Fruit fly (Drosophila melanogaster): ENCODE results near the gene bowl.
A peak's percentile ranks its signal among the peaks of the same experiment; 100 is the strongest.

Gene bowl

dm6 chr2L:3813255-3813875, 41.9 kb downstream of the bowl start, which contains the start of gene CG3407 (continued):
- TF ChIP-seq MESR4 (GFP tag; optimal IDR thresholded peaks at IDR 0.05) (peak; percentile 76), Bdp1 (GFP tag; optimal IDR thresholded peaks at IDR 0.05) (peak; percentile 62), onecut (GFP tag; IDR thresholded peaks at IDR 0.05) (peak; percentile 54), CG4282 (GFP tag; optimal IDR thresholded peaks at IDR 0.05) (peak; percentile 23), bbx (GFP tag; IDR thresholded peaks at IDR 0.05; ENCODE audit: partially characterized antibody) (peak; percentile 76), ato (GFP tag; IDR thresholded peaks at IDR 0.05; ENCODE audit: partially characterized antibody) (peak; percentile 58), gfzf (GFP tag; optimal IDR thresholded peaks at IDR 0.05) (peak; percentile 29), br (optimal IDR thresholded peaks at IDR 0.05) (no peak), CG13296 (GFP tag; optimal IDR thresholded peaks at IDR 0.05) (no peak), pum (GFP tag; optimal IDR thresholded peaks at IDR 0.05) (peak; percentile 30), CG10543 (GFP tag; optimal IDR thresholded peaks at IDR 0.05) (peak; percentile 29), CG8281 (tag; optimal IDR thresholded peaks at IDR 0.05) (no peak), PHDP (tag; optimal IDR thresholded peaks at IDR 0.05) (no peak), Spps (tag; optimal IDR thresholded peaks at IDR 0.05) (no peak), chinmo (GFP tag; IDR thresholded peaks at IDR 0.05; ENCODE audit: partially characterized antibody) (peak; percentile 68; the same call in 1 of the 4 replicates), ash1 (GFP tag; optimal IDR thresholded peaks at IDR 0.05) (no peak), CG15601 (tag; optimal IDR thresholded peaks at IDR 0.05) (peak; percentile 66), Elba2 (GFP tag; optimal IDR thresholded peaks at IDR 0.05) (peak; percentile 1), CG3838 (GFP tag; optimal IDR thresholded peaks at IDR 0.05) (no peak), CG7271 (tag; optimal IDR thresholded peaks at IDR 0.05) (no peak), CG1024 (GFP tag; IDR thresholded peaks at IDR 0.05) (no peak), ftz-f1 (GFP tag; optimal IDR thresholded peaks at IDR 0.05) (peak; percentile 51), wor (GFP tag; IDR thresholded peaks at IDR 0.05) (no peak), CG31441 (GFP tag; IDR thresholded peaks at IDR 0.05) (no peak), Six4 (GFP tag; optimal IDR thresholded peaks at IDR 0.05) (no peak), pfk (GFP tag; optimal IDR thresholded peaks at IDR 0.05) (no peak), E2f1 (GFP tag; IDR thresholded peaks at IDR 0.05) (no peak), CG7963 (GFP tag; IDR thresholded peaks at IDR 0.05; ENCODE audit: partially characterized antibody) (peak; percentile 64), CG13287 (GFP tag; IDR thresholded peaks at IDR 0.05; ENCODE audit: partially characterized antibody) (peak; percentile 81), NC2β (GFP tag; optimal IDR thresholded peaks at IDR 0.05) (peak; percentile 63), Oaz (GFP tag; IDR thresholded peaks at IDR 0.05) (no peak), knrl (GFP tag; IDR thresholded peaks at IDR 0.05; ENCODE audit: partially characterized antibody) (peak; percentile 72), CG1233 (GFP tag; optimal IDR thresholded peaks at IDR 0.05) (no peak), ssp (GFP tag; IDR thresholded peaks at IDR 0.05) (peak; percentile 34), dmrt99B (tag; optimal IDR thresholded peaks at IDR 0.05) (no peak), p53 (GFP tag; optimal IDR thresholded peaks at IDR 0.05) (peak; percentile 7), CG15269 (tag; optimal IDR thresholded peaks at IDR 0.05) (no peak), TFAM (GFP tag; optimal IDR thresholded peaks at IDR 0.05) (no peak), CG15011 (GFP tag; optimal IDR thresholded peaks at IDR 0.05) (no peak), scrt (GFP tag; optimal IDR thresholded peaks at IDR 0.05) (no peak), gsb (GFP tag; IDR thresholded peaks at IDR 0.05) (no peak), sens-2 (GFP tag; IDR thresholded peaks at IDR 0.05) (no peak), Bgb (GFP tag; IDR thresholded peaks at IDR 0.05; ENCODE audit: partially characterized antibody) (peak; percentile 82), Mrtf (GFP tag; IDR thresholded peaks at IDR 0.05) (peak; percentile 34; the same call in 1 of the 3 replicates), CG12071 (GFP tag; optimal IDR thresholded peaks at IDR 0.05) (no peak), CG2889 (GFP tag; IDR thresholded peaks at IDR 0.05) (no peak), lilli (GFP tag; optimal IDR thresholded peaks at IDR 0.05) (peak; percentile 64), Hr3 (GFP tag; optimal IDR thresholded peaks at IDR 0.05) (peak; percentile 42), grau (tag; optimal IDR thresholded peaks at IDR 0.05) (peak; percentile 23), Dad (GFP tag; optimal IDR thresholded peaks at IDR 0.05) (no peak)

Measured in whole organism, embryonic.